Worm (Caenorhabditis elegans) whole organism, L2 larva: ENCODE data around the gene mdh-1.
A peak's percentile ranks its signal among the peaks of the same experiment; 100 is the strongest.

Source experiments
- ama-1 ChIP-seq: fragments of 150-350 bp; optimal IDR thresholded peaks from 2 replicates; lab custom pipeline; 2018; ENCODE audit warnings: inconsistent platforms
- blmp-1 ChIP-seq: sonication (generic microtip); optimal IDR thresholded peaks from 2 replicates; lab custom pipeline; 2017; ENCODE audit warnings: missing genetic modification characterization, mild to moderate bottlenecking, missing compliant biosample characterization, antibody characterized with exemption, moderate library complexity; ENCODE audit not compliant: insufficient read depth
- elt-3 ChIP-seq: sonication (generic microtip); optimal IDR thresholded peaks from 2 replicates; lab custom pipeline; 2017; ENCODE audit warnings: missing biosample characterization, missing genetic modification characterization
- fos-1 ChIP-seq: fragments of 150-350 bp; optimal IDR thresholded peaks from 2 replicates; lab custom pipeline; 2014; ENCODE audit warnings: missing biosample characterization, missing genetic modification characterization
- mab-5 ChIP-seq: fragments of 150-350 bp; optimal IDR thresholded peaks from 2 replicates; lab custom pipeline; 2014; ENCODE audit warnings: missing biosample characterization, missing genetic modification characterization
- mdl-1 ChIP-seq, 2 experiments: fragments of 150-350 bp in 1 of 2; sonication (generic microtip) in 1 of 2; optimal IDR thresholded peaks; 2 replicates each; lab custom pipeline; 2017; ENCODE audit warnings: missing biosample characterization in 2 of 2, missing genetic modification characterization in 2 of 2
- nhr-10 ChIP-seq: sonication (generic microtip); optimal IDR thresholded peaks from 2 replicates; lab custom pipeline; 2017; ENCODE audit warnings: missing biosample characterization, missing genetic modification characterization
- nhr-237 ChIP-seq: fragments of 150-350 bp; optimal IDR thresholded peaks from 2 replicates; lab custom pipeline; 2014; ENCODE audit warnings: missing biosample characterization, missing genetic modification characterization
- nhr-77 ChIP-seq: fragments of 150-350 bp; optimal IDR thresholded peaks from 2 replicates; lab custom pipeline; 2014; ENCODE audit warnings: missing biosample characterization, missing genetic modification characterization
- snpc-4 ChIP-seq: fragments of 150-350 bp; optimal IDR thresholded peaks from 2 replicates; lab custom pipeline; 2014; ENCODE audit warnings: missing biosample characterization, missing genetic modification characterization
- ztf-11 ChIP-seq: sonication (generic microtip); optimal IDR thresholded peaks from 2 replicates; lab custom pipeline; 2017; ENCODE audit warnings: missing biosample characterization, missing genetic modification characterization

ce11 chrV:6524757-6525156 is 8.4 kb upstream of the mdh-1 start, which contains the start of gene acs-1:
- TF ChIP-seq snpc-4 (no peak), mab-5 (tag; lab: Kevin White, UChicago) (no peak), mdl-1 (tag; optimal IDR thresholded peaks at IDR 0.05; lab: Kevin White, UChicago) (no peak), nhr-10 (tag; lab: Kevin White, UChicago) (no peak), ztf-11 (tag; lab: Kevin White, UChicago) (no peak), ama-1 (lab: Kevin White, UChicago) (no peak), fos-1 (tag; lab: Kevin White, UChicago) (peak; percentile 82), nhr-77 (no peak), nhr-237 (no peak), blmp-1 (tag; lab: Kevin White, UChicago) (no peak), elt-3 (tag; lab: Kevin White, UChicago) (no peak)
